Fruit fly (Drosophila melanogaster) whole organism, pupa: ENCODE data around the gene rut.

ENCODE experiments used
- CG15710 ChIP-seq: fragments of 200-800 bp; sonication (Bioruptor generic); optimal IDR thresholded peaks from 2 replicates; lab custom pipeline; 2018; ENCODE audit warnings: missing biosample characterization, mild to moderate bottlenecking, missing genetic modification characterization, moderate library complexity
- EcR ChIP-seq: fragments of 200-800 bp; sonication (Bioruptor generic); optimal IDR thresholded peaks from 3 replicates; lab custom pipeline; 2019; ENCODE audit warnings: missing biosample characterization, missing genetic modification characterization, mild to moderate bottlenecking, moderate library complexity, missing genetic modification reagents
- Ets98B ChIP-seq: fragments of 200-800 bp; sonication (Bioruptor generic); IDR thresholded peaks from 2 replicates; pipeline ENCODE4 v1.3.6; 2022; ENCODE audit warnings: missing biosample characterization, missing genetic modification characterization
- gl ChIP-seq: fragments of 200-800 bp; sonication (Bioruptor generic); optimal IDR thresholded peaks from 2 replicates; lab custom pipeline; 2018; ENCODE audit warnings: missing biosample characterization, mild to moderate bottlenecking, missing genetic modification characterization

DNA sequence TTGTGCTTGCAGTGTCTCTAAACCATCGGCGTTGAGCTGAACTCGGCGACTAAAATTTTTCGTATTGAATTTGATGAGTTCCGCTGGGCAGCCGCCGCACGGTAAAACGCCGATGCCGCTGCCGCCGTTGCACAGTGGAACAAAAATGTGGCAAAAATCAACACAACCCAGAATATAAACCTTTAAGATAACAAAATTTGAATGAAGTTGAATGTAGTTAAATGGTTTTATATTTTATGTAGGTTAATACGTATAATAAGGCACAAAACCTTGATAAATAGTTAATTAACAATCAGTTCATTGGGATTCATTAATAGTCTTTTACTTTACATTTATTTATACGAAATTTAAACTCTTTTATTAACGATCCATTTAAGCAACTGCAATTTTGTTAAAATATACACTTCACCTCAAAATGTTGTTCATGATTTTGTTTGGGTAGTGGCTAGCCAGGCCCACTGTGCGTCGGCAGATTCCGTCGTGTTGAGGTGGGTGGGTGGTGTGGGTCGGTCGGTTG is 60.1 kb downstream of the rut start, which contains the start of gene CG15890:
- TF ChIP-seq EcR (GFP tag; lab: Kevin White, UChicago) = no peak
- TF ChIP-seq gl = no peak
- no peak for TF ChIP-seq Ets98B (GFP tag; lab: Robert Waterston, UW)
- TF ChIP-seq CG15710 = no peak
